Worm (Caenorhabditis elegans) whole organism, young adult: ENCODE results near the gene T25B9.11.

Experiments used
- B0336.3 ChIP-seq: fragments of 200-800 bp; sonication (Bioruptor generic); IDR thresholded peaks from 2 replicates; pipeline ENCODE4 v1.3.6; 2022; ENCODE audit warnings: missing genetic modification characterization, missing compliant biosample characterization
- D2030.7 ChIP-seq: fragments of 200-800 bp; sonication (Bioruptor generic); IDR thresholded peaks from 2 replicates; pipeline ENCODE4 v1.3.6; 2022; ENCODE audit warnings: missing genetic modification reagents, missing genetic modification characterization, missing compliant biosample characterization
- F57A8.1 ChIP-seq: fragments of 200-800 bp; sonication (Bioruptor generic); optimal IDR thresholded peaks from 2 replicates; lab custom pipeline; 2018; ENCODE audit warnings: mild to moderate bottlenecking, missing genetic modification characterization, moderate library complexity, missing compliant biosample characterization
- K12H6.12 ChIP-seq: fragments of 200-800 bp; sonication (Bioruptor generic); optimal IDR thresholded peaks from 2 replicates; lab custom pipeline; 2018; ENCODE audit warnings: mild to moderate bottlenecking, missing genetic modification characterization, missing compliant biosample characterization
- Y53F4B.3 ChIP-seq: fragments of 200-800 bp; sonication (Bioruptor generic); IDR thresholded peaks from 2 replicates; pipeline ENCODE4 v1.3.6; 2022; ENCODE audit warnings: missing genetic modification reagents, missing genetic modification characterization, missing compliant biosample characterization
- Y95B8A.8 ChIP-seq: fragments of 200-800 bp; sonication (Bioruptor generic); IDR thresholded peaks from 2 replicates; pipeline ENCODE4 v1.3.6; 2022; ENCODE audit warnings: missing genetic modification reagents, missing genetic modification characterization, missing compliant biosample characterization
- ZK185.1 ChIP-seq: sonication (generic microtip); optimal IDR thresholded peaks from 2 replicates; lab custom pipeline; 2016; ENCODE audit warnings: mild to moderate bottlenecking, missing genetic modification characterization, missing compliant biosample characterization; ENCODE audit not compliant: poor library complexity, severe bottlenecking
- attf-3 ChIP-seq: fragments of 200-800 bp; sonication (Bioruptor generic); conservative IDR thresholded peaks from 2 replicates; pipeline ENCODE4 v1.3.6; 2022; ENCODE audit warnings: missing genetic modification reagents, missing genetic modification characterization, missing compliant biosample characterization
- attf-6 ChIP-seq: fragments of 200-800 bp; sonication (Bioruptor generic); IDR thresholded peaks from 2 replicates; pipeline ENCODE4 v1.3.6; 2022; ENCODE audit warnings: missing genetic modification reagents, missing genetic modification characterization, missing compliant biosample characterization
- bed-2 ChIP-seq: fragments of 200-800 bp; sonication (Bioruptor generic); IDR thresholded peaks from 2 replicates; pipeline ENCODE4 v1.3.6; 2022; ENCODE audit warnings: missing genetic modification reagents, missing genetic modification characterization, missing compliant biosample characterization
- chd-7 ChIP-seq: sonication (generic microtip); optimal IDR thresholded peaks from 2 replicates; lab custom pipeline; 2016; ENCODE audit warnings: mild to moderate bottlenecking, missing genetic modification characterization, moderate library complexity, missing compliant biosample characterization
- dox-1 ChIP-seq: fragments of 200-800 bp; sonication (Bioruptor generic); IDR thresholded peaks from 2 replicates; pipeline ENCODE4 v1.3.6; 2022; ENCODE audit warnings: missing genetic modification reagents, missing genetic modification characterization, missing compliant biosample characterization
- hlh-26 ChIP-seq: fragments of 200-800 bp; sonication (Bioruptor generic); conservative IDR thresholded peaks from 2 replicates; pipeline ENCODE4 v1.3.6; 2022; ENCODE audit warnings: missing genetic modification reagents, missing genetic modification characterization, missing compliant biosample characterization
- hmg-1.2 ChIP-seq: fragments of 200-800 bp; sonication (Bioruptor generic); IDR thresholded peaks from 2 replicates; pipeline ENCODE4 v1.3.6; 2022; ENCODE audit warnings: missing genetic modification reagents, missing genetic modification characterization, missing compliant biosample characterization
- lag-1 ChIP-seq: fragments of 200-800 bp; sonication (Bioruptor generic); IDR thresholded peaks from 2 replicates; pipeline ENCODE4 v1.3.6; 2022; ENCODE audit warnings: missing genetic modification reagents, missing genetic modification characterization, missing compliant biosample characterization
- lsl-1 ChIP-seq: fragments of 200-800 bp; sonication (Bioruptor generic); optimal IDR thresholded peaks from 2 replicates; lab custom pipeline; 2018; ENCODE audit warnings: mild to moderate bottlenecking, missing genetic modification characterization, moderate library complexity, missing compliant biosample characterization
- madf-6 ChIP-seq: fragments of 200-800 bp; sonication (Bioruptor generic); IDR thresholded peaks from 2 replicates; pipeline ENCODE4 v1.3.6; 2022; ENCODE audit warnings: missing genetic modification reagents, missing genetic modification characterization, missing compliant biosample characterization
- madf-8 ChIP-seq: fragments of 200-800 bp; sonication (Bioruptor generic); conservative IDR thresholded peaks from 2 replicates; pipeline ENCODE4 v1.3.6; 2022; ENCODE audit warnings: missing genetic modification reagents, missing genetic modification characterization, missing compliant biosample characterization
- mcd-1 ChIP-seq: fragments of 200-800 bp; sonication (Bioruptor generic); IDR thresholded peaks from 2 replicates; pipeline ENCODE4 v1.3.6; 2022; ENCODE audit warnings: missing genetic modification reagents, missing genetic modification characterization, missing compliant biosample characterization
- mxl-1 ChIP-seq: sonication (generic microtip); optimal IDR thresholded peaks from 2 replicates; lab custom pipeline; 2016; ENCODE audit warnings: missing genetic modification characterization, missing compliant biosample characterization
- nfyb-1 ChIP-seq: fragments of 200-800 bp; sonication (Bioruptor generic); IDR thresholded peaks from 2 replicates; pipeline ENCODE4 v1.3.6; 2022; ENCODE audit warnings: missing genetic modification reagents, missing genetic modification characterization, missing compliant biosample characterization
- nhr-120 ChIP-seq: fragments of 200-800 bp; sonication (Bioruptor generic); IDR thresholded peaks from 2 replicates; pipeline ENCODE4 v1.3.6; 2022; ENCODE audit warnings: missing genetic modification characterization, missing compliant biosample characterization
- pbrm-1 ChIP-seq: fragments of 200-800 bp; sonication (Bioruptor generic); IDR thresholded peaks from 2 replicates; pipeline ENCODE4 v1.3.6; 2022; ENCODE audit warnings: missing genetic modification reagents, missing genetic modification characterization, missing compliant biosample characterization
- pha-4 ChIP-seq: fragments of 150-350 bp; sonication (generic microtip); optimal IDR thresholded peaks from 2 replicates; lab custom pipeline; 2014; ENCODE audit warnings: missing biosample characterization, missing genetic modification reagents, missing genetic modification characterization
- rec-8 ChIP-seq, 2 experiments: sonication (generic microtip); optimal IDR thresholded peaks; 2 replicates each; lab custom pipeline; 2016; ENCODE audit warnings: mild to moderate bottlenecking in 2 of 2, missing genetic modification characterization in 2 of 2, missing genetic modification reagents in 2 of 2, missing genotype in 2 of 2, missing biosample characterization in 1 of 2, missing compliant biosample characterization in 1 of 2, moderate library complexity in 1 of 2
- snpc-3.4 ChIP-seq: sonication (generic microtip); optimal IDR thresholded peaks from 2 replicates; lab custom pipeline; 2017; ENCODE audit warnings: missing genetic modification characterization, mild to moderate bottlenecking, missing compliant biosample characterization, antibody characterized with exemption, moderate library complexity, missing genotype, missing genetic modification reagents
- sptf-2 ChIP-seq: fragments of 200-800 bp; sonication (Bioruptor generic); optimal IDR thresholded peaks from 2 replicates; lab custom pipeline; 2018; ENCODE audit warnings: mild to moderate bottlenecking, missing genetic modification characterization, missing compliant biosample characterization
- ztf-26 ChIP-seq: sonication (generic microtip); optimal IDR thresholded peaks from 2 replicates; lab custom pipeline; 2017; ENCODE audit warnings: missing genetic modification characterization, missing compliant biosample characterization
- ztf-6 ChIP-seq: fragments of 200-800 bp; sonication (Bioruptor generic); IDR thresholded peaks from 2 replicates; pipeline ENCODE4 v1.3.6; 2022; ENCODE audit warnings: missing genetic modification reagents, missing genetic modification characterization, missing compliant biosample characterization

T25B9.11 gene

ce11 chrIV:10777076-10777475, 12.8 kb downstream of the T25B9.11 start:
- TF ChIP-seq madf-6 (GFP tag; lab: Robert Waterston, UW) (peak; percentile 10; the same call in 1 of the 2 replicates), madf-8 (GFP tag; lab: Robert Waterston, UW) (no peak), bed-2 (no peak), Y95B8A.8 (GFP tag; lab: Robert Waterston, UW) (no peak), nhr-120 (no peak), F57A8.1 (GFP tag; lab: Kevin White, UChicago) (peak; percentile 27)
- TF ChIP-seq, all 124 proteins: peak for 2

DNA sequence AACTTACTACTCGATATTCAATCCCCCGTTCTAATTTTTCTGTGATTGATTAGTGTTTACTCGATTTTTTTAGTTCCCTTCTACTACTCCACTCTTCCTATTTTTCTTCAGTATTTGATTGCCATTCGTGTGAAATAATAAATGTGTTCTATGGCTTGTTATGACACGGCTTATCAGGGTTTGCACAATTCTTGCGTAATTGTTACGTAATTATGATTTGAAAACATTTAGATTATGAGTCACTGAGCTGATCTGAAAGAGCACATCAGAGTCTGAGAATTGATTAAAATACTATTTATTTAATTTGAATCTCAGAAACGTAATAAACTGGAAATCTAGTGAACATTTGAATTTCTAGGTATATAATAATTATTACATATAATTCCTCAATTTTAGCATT, 13.3 kb downstream of the T25B9.11 start:
- no peak for TF ChIP-seq sptf-2 (GFP tag; lab: Kevin White, UChicago)
- TF ChIP-seq, all 124 proteins: peak for 0

- TF ChIP-seq Y53F4B.3 (no peak), ztf-26 (tag; lab: Kevin White, UChicago) (peak; percentile 11), pha-4 (no peak), nfyb-1 (GFP tag; lab: Robert Waterston, UW) (peak; percentile 21; the same call in 1 of the 2 replicates), ZK185.1 (tag; lab: Kevin White, UChicago) (peak; percentile 6), pbrm-1 (no peak)
Measured at ce11 chrIV:10778582-10778981, 14.3 kb downstream of the T25B9.11 start.

DNA sequence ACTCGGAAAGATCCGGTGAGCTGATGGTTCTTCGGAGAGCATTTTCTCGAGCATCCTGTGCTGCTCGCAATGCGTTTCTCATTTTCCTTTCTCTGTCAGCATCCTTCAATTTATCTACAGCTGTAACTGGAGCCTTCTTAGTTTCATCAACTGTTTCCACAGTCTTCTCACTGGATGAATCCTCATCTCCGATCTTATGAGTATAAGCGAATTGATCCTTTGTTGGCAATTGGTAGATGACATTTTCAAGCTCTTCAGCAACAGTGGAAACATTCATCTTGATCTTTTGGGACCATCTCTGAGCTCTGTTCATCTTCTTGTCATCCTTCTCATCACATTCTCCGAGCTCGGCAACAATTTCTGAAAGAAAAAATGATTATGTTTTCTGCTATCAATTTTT, 15.0 kb downstream of the T25B9.11 start:
- TF ChIP-seq madf-6 (GFP tag; lab: Robert Waterston, UW) (no peak), lag-1 (GFP tag; lab: Robert Waterston, UW) (no peak), ztf-6 (GFP tag; lab: Robert Waterston, UW) (no peak), nfyb-1 (GFP tag; lab: Robert Waterston, UW) (0 out of 2 replicates have a peak, but pooled peaks have one; percentile 11)
- TF ChIP-seq, all 124 proteins: peak for 1

ce11 chrIV:10780583-10780982, 16.3 kb downstream of the T25B9.11 start, which contains the start of gene swt-3:
Gene swt-3 (minus strand): TSS chrIV:10780683.
- TF ChIP-seq bed-2 (no peak), rec-8 (tag; optimal IDR thresholded peaks at IDR 0.05; lab: Kevin White, UChicago) (no peak), hlh-26 (GFP tag; lab: Robert Waterston, UW) (no peak), D2030.7 (GFP tag; lab: Robert Waterston, UW) (no peak), attf-6 (GFP tag; lab: Robert Waterston, UW) (no peak), attf-3 (GFP tag; lab: Robert Waterston, UW) (no peak), lsl-1 (GFP tag; lab: Kevin White, UChicago) (no peak), B0336.3 (GFP tag; lab: Robert Waterston, UW) (no peak), K12H6.12 (no peak), snpc-3.4 (tag; lab: Kevin White, UChicago) (no peak), dox-1 (GFP tag; lab: Robert Waterston, UW) (no peak), chd-7 (tag; lab: Kevin White, UChicago) (no peak), hmg-1.2 (GFP tag; lab: Robert Waterston, UW) (no peak)

- TF ChIP-seq mcd-1 (GFP tag; lab: Robert Waterston, UW), result no peak
- TF ChIP-seq mxl-1 (tag; lab: Kevin White, UChicago), result no peak
- no peak for TF ChIP-seq K12H6.12
- TF ChIP-seq, all 124 proteins: peak for 0
Measured at ce11 chrIV:10781346-10781745, 17.0 kb downstream of the T25B9.11 start.
